Worm (Caenorhabditis elegans) whole organism, L4 larva: ENCODE measurements around the gene osg-1.

Experiments used
- Y105C5A.15 ChIP-seq: fragments of 200-800 bp; sonication (Bioruptor generic); IDR thresholded peaks from 2 replicates; pipeline ENCODE4 v1.3.6; 2022; ENCODE audit warnings: missing genetic modification characterization, missing compliant biosample characterization
- fos-1 ChIP-seq: fragments of 150-350 bp; optimal IDR thresholded peaks from 2 replicates; lab custom pipeline; 2014; ENCODE audit warnings: missing biosample characterization, missing genetic modification characterization
- lin-38 ChIP-seq: fragments of 200-800 bp; sonication (Bioruptor generic); IDR thresholded peaks from 2 replicates; pipeline ENCODE4 v1.3.6; 2022; ENCODE audit warnings: missing genetic modification reagents, missing genetic modification characterization, missing compliant biosample characterization
- nhr-48 ChIP-seq: sonication (generic microtip); optimal IDR thresholded peaks from 2 replicates; lab custom pipeline; 2016; ENCODE audit warnings: mild to moderate bottlenecking, missing genetic modification characterization, missing compliant biosample characterization
- nhr-77 ChIP-seq: fragments of 150-350 bp; optimal IDR thresholded peaks from 2 replicates; lab custom pipeline; 2014; ENCODE audit warnings: missing biosample characterization, missing genetic modification characterization
- skn-1 ChIP-seq: fragments of 150-350 bp; optimal IDR thresholded peaks from 2 replicates; lab custom pipeline; 2014; ENCODE audit warnings: missing biosample characterization, missing genetic modification characterization

DNA sequence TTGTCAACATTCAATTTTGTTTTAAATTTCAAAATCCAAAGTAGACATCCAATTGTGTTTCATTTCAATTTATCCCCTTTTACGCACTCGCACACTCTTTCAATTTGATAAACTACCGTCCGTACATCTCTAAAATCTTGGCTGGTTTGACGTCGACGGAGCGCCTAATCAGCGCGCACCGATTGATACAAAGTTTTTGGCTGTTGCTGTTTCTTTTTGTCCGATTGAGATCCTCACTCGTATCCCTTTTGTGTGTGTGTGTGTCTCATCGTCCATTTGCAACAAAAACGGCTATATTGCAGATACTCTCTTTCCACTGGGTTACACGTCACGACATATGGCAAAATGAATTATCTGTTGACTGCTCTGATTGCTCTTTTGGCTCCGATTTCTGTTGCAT, 13.2 kb upstream of the osg-1 start, which contains the start of gene lon-1:
- TF ChIP-seq fos-1 (tag; lab: Kevin White, UChicago) (no peak), lin-38 (no peak), nhr-48 (tag; lab: Kevin White, UChicago) (no peak), skn-1 (tag; lab: Kevin White, UChicago) (no peak), Y105C5A.15 (no peak), nhr-77 (no peak)
